Fruit fly (Drosophila melanogaster) whole organism, embryonic: Measurements from ENCODE around the gene CG6094.

Source experiments
- Atf3 ChIP-seq: fragments of 200-800 bp; sonication (Bioruptor generic); optimal IDR thresholded peaks from 3 replicates; lab custom pipeline; 2016; ENCODE audit warnings: missing biosample characterization, missing genetic modification characterization
- BEAF-32 ChIP-seq: fragments of 200-800 bp; sonication (Bioruptor generic); optimal IDR thresholded peaks from 3 replicates; lab custom pipeline; 2017; ENCODE audit warnings: missing biosample characterization, missing genetic modification characterization, mild to moderate bottlenecking, moderate library complexity, missing genetic modification reagents
- Blimp-1 ChIP-seq: fragments of 200-800 bp; sonication (Bioruptor generic); optimal IDR thresholded peaks from 3 replicates; lab custom pipeline; 2018; ENCODE audit warnings: missing biosample characterization, missing genetic modification characterization, mild to moderate bottlenecking, moderate library complexity, missing genetic modification reagents
- C15 ChIP-seq: fragments of 200-800 bp; sonication (Bioruptor generic); IDR thresholded peaks from 3 replicates; pipeline ENCODE4 v1.3.6; 2022; ENCODE audit warnings: missing biosample characterization, missing genetic modification characterization
- CG10147 ChIP-seq: fragments of 200-800 bp; sonication (Bioruptor generic); optimal IDR thresholded peaks from 2 replicates; lab custom pipeline; 2019; ENCODE audit warnings: missing biosample characterization, mild to moderate bottlenecking, missing genetic modification characterization, moderate library complexity
- CG11398 ChIP-seq: fragments of 200-800 bp; sonication (Bioruptor generic); optimal IDR thresholded peaks from 2 replicates; lab custom pipeline; 2016; ENCODE audit warnings: missing biosample characterization, missing genetic modification characterization
- CG11456 ChIP-seq: fragments of 200-800 bp; sonication (Bioruptor generic); IDR thresholded peaks from 3 replicates; pipeline ENCODE4 v1.3.6; 2022; ENCODE audit warnings: missing biosample characterization, missing genetic modification characterization
- CG11696 ChIP-seq: fragments of 200-800 bp; sonication (Bioruptor generic); IDR thresholded peaks from 2 replicates; pipeline ENCODE4 v1.3.6; 2022; ENCODE audit warnings: missing biosample characterization, missing genetic modification characterization
- CG15696 ChIP-seq: fragments of 200-800 bp; sonication (Bioruptor generic); optimal IDR thresholded peaks from 2 replicates; lab custom pipeline; 2019; ENCODE audit warnings: missing biosample characterization, mild to moderate bottlenecking, missing genetic modification characterization, moderate library complexity
- CG1603 ChIP-seq: fragments of 200-800 bp; sonication (Bioruptor generic); optimal IDR thresholded peaks from 2 replicates; lab custom pipeline; 2019; ENCODE audit warnings: missing biosample characterization, mild to moderate bottlenecking, missing genetic modification characterization, moderate library complexity
- CG1647 ChIP-seq: fragments of 200-800 bp; sonication (Bioruptor generic); optimal IDR thresholded peaks from 3 replicates; lab custom pipeline; 2016; ENCODE audit warnings: missing biosample characterization, missing genetic modification characterization
- CG17359 ChIP-seq: fragments of 200-800 bp; sonication (Bioruptor generic); optimal IDR thresholded peaks from 3 replicates; lab custom pipeline; 2018; ENCODE audit warnings: missing biosample characterization, mild to moderate bottlenecking, missing genetic modification characterization, moderate library complexity
- CG2129 ChIP-seq: fragments of 200-800 bp; sonication (Bioruptor generic); IDR thresholded peaks from 2 replicates; pipeline ENCODE4 v1.3.6; 2022; ENCODE audit warnings: missing biosample characterization, missing genetic modification characterization; ENCODE audit not compliant: partially characterized antibody
- CG2199 ChIP-seq: fragments of 200-800 bp; sonication (Bioruptor generic); IDR thresholded peaks from 3 replicates; pipeline ENCODE4 v1.3.6; 2022; ENCODE audit warnings: missing biosample characterization, missing genetic modification characterization
- CG2202 ChIP-seq: fragments of 200-800 bp; sonication (Bioruptor generic); optimal IDR thresholded peaks from 2 replicates; lab custom pipeline; 2018; ENCODE audit warnings: missing biosample characterization, mild to moderate bottlenecking, missing genetic modification characterization
- CG5180 ChIP-seq: fragments of 200-800 bp; sonication (Bioruptor generic); optimal IDR thresholded peaks from 3 replicates; lab custom pipeline; 2017; ENCODE audit warnings: missing biosample characterization, missing genetic modification characterization, mild to moderate bottlenecking, moderate library complexity, missing genetic modification reagents
- CG7556 ChIP-seq: fragments of 200-800 bp; sonication (Bioruptor generic); optimal IDR thresholded peaks from 2 replicates; lab custom pipeline; 2017; ENCODE audit warnings: missing biosample characterization, mild to moderate bottlenecking, missing genetic modification characterization
- CG8359 ChIP-seq: fragments of 200-800 bp; sonication (Bioruptor generic); optimal IDR thresholded peaks from 2 replicates; lab custom pipeline; 2017; ENCODE audit warnings: missing biosample characterization, mild to moderate bottlenecking, missing genetic modification characterization, borderline replicate concordance
- CG9437 ChIP-seq: fragments of 200-800 bp; sonication (Bioruptor generic); optimal IDR thresholded peaks from 2 replicates; lab custom pipeline; 2018; ENCODE audit warnings: missing biosample characterization, mild to moderate bottlenecking, missing genetic modification characterization
- HHEX ChIP-seq: fragments of 200-800 bp; sonication (Bioruptor generic); optimal IDR thresholded peaks from 3 replicates; lab custom pipeline; 2017; ENCODE audit warnings: missing biosample characterization, mild to moderate bottlenecking, missing genetic modification characterization, missing genetic modification reagents
- Lhr ChIP-seq: fragments of 200-800 bp; sonication (Bioruptor generic); optimal IDR thresholded peaks from 3 replicates; lab custom pipeline; 2017; ENCODE audit warnings: mild to moderate bottlenecking, missing biosample characterization, missing genetic modification reagents, missing genetic modification characterization
- MTF-1 ChIP-seq: fragments of 200-800 bp; sonication (Bioruptor generic); optimal IDR thresholded peaks from 2 replicates; lab custom pipeline; 2018; ENCODE audit warnings: missing biosample characterization, mild to moderate bottlenecking, missing genetic modification characterization, borderline replicate concordance
- Med ChIP-seq: fragments of 200-800 bp; sonication (Bioruptor generic); peaks from one replicate; lab custom pipeline; 2016; ENCODE audit warnings: missing biosample characterization, missing genetic modification characterization, mild to moderate bottlenecking, inconsistent platforms, moderate library complexity
- Meics ChIP-seq: fragments of 200-800 bp; sonication (Bioruptor generic); optimal IDR thresholded peaks from 2 replicates; lab custom pipeline; 2017; ENCODE audit warnings: missing biosample characterization, mild to moderate bottlenecking, missing genetic modification characterization
- NFAT ChIP-seq: fragments of 200-800 bp; sonication (Bioruptor generic); IDR thresholded peaks from 2 replicates; pipeline ENCODE4 v1.3.6; 2022; ENCODE audit warnings: missing biosample characterization, missing genetic modification characterization
- Nf-YB ChIP-seq: fragments of 200-800 bp; sonication (Bioruptor generic); optimal IDR thresholded peaks from 3 replicates; lab custom pipeline; 2019; ENCODE audit warnings: missing biosample characterization, mild to moderate bottlenecking, missing genetic modification characterization, moderate library complexity
- Optix ChIP-seq: fragments of 200-800 bp; sonication (Bioruptor generic); IDR thresholded peaks from 3 replicates; pipeline ENCODE4 v1.3.6; 2022; ENCODE audit warnings: missing biosample characterization, missing genetic modification characterization
- Pdp1 ChIP-seq, 2 experiments: fragments of 200-800 bp; sonication (Bioruptor generic); optimal IDR thresholded peaks; 3 replicates each; lab custom pipeline; 2016; ENCODE audit warnings: missing biosample characterization in 2 of 2, missing genetic modification characterization in 2 of 2, mild to moderate bottlenecking in 1 of 2, moderate library complexity in 1 of 2
- Rfx ChIP-seq: fragments of 200-800 bp; sonication (Bioruptor generic); IDR thresholded peaks from 2 replicates; pipeline ENCODE4 v1.3.6; 2022; ENCODE audit warnings: missing biosample characterization, missing genetic modification characterization
- ara ChIP-seq: fragments of 200-800 bp; sonication (Bioruptor generic); IDR thresholded peaks from 2 replicates; pipeline ENCODE4 v1.3.6; 2022; ENCODE audit warnings: missing biosample characterization, missing genetic modification characterization
- ash1 ChIP-seq: fragments of 200-800 bp; sonication (Bioruptor generic); optimal IDR thresholded peaks from 2 replicates; lab custom pipeline; 2018; ENCODE audit warnings: missing biosample characterization, mild to moderate bottlenecking, missing genetic modification characterization
- bsh ChIP-seq, 2 experiments: fragments of 200-800 bp; sonication (Bioruptor generic); optimal IDR thresholded peaks; 2 replicates each; lab custom pipeline; 2017 to 2018; ENCODE audit warnings: mild to moderate bottlenecking in 2 of 2, missing biosample characterization in 2 of 2, missing genetic modification characterization in 2 of 2, moderate library complexity in 1 of 2
- ci ChIP-seq: fragments of 200-800 bp; sonication (Bioruptor generic); IDR thresholded peaks from 3 replicates; pipeline ENCODE4 v1.3.6; 2022; ENCODE audit warnings: missing biosample characterization, missing genetic modification characterization
- crp ChIP-seq, 2 experiments: fragments of 200-800 bp; sonication (Bioruptor generic); optimal IDR thresholded peaks; 2 replicates in 1 of 2; 3 replicates in 1 of 2; lab custom pipeline; 2017; ENCODE audit warnings: missing biosample characterization in 2 of 2, missing genetic modification characterization in 2 of 2, mild to moderate bottlenecking in 1 of 2, moderate library complexity in 1 of 2
- ems ChIP-seq: fragments of 200-800 bp; sonication (Bioruptor generic); optimal IDR thresholded peaks from 3 replicates; lab custom pipeline; 2016; ENCODE audit warnings: missing biosample characterization, missing genetic modification characterization
- fd64A ChIP-seq: fragments of 200-800 bp; sonication (Bioruptor generic); optimal IDR thresholded peaks from 3 replicates; lab custom pipeline; 2018; ENCODE audit warnings: missing biosample characterization, mild to moderate bottlenecking, missing genetic modification characterization
- ftz-f1 ChIP-seq: fragments of 200-800 bp; sonication (Bioruptor generic); optimal IDR thresholded peaks from 2 replicates; lab custom pipeline; 2016; ENCODE audit warnings: missing biosample characterization, missing genetic modification characterization
- gfzf ChIP-seq: fragments of 200-800 bp; sonication (Bioruptor generic); optimal IDR thresholded peaks from 2 replicates; lab custom pipeline; 2016; ENCODE audit warnings: missing biosample characterization, mild to moderate bottlenecking, missing genetic modification characterization, moderate library complexity
- grau ChIP-seq: fragments of 200-800 bp; optimal IDR thresholded peaks from 3 replicates; lab custom pipeline; 2019; ENCODE audit warnings: missing biosample characterization, mild to moderate bottlenecking, missing genetic modification characterization, moderate library complexity
- kah ChIP-seq: fragments of 200-800 bp; sonication (Bioruptor generic); optimal IDR thresholded peaks from 2 replicates; lab custom pipeline; 2018; ENCODE audit warnings: missing biosample characterization, mild to moderate bottlenecking, missing genetic modification characterization
- ken ChIP-seq: fragments of 200-800 bp; sonication (Bioruptor generic); IDR thresholded peaks from 3 replicates; pipeline ENCODE4 v1.3.6; 2022; ENCODE audit warnings: missing biosample characterization, missing genetic modification characterization
- nerfin-1 ChIP-seq: fragments of 200-800 bp; sonication (Bioruptor generic); optimal IDR thresholded peaks from 3 replicates; lab custom pipeline; 2019; ENCODE audit warnings: missing biosample characterization, mild to moderate bottlenecking, missing genetic modification characterization, moderate library complexity
- odd ChIP-seq: fragments of 200-800 bp; sonication (Bioruptor generic); optimal IDR thresholded peaks from 2 replicates; lab custom pipeline; 2017; ENCODE audit warnings: missing biosample characterization, mild to moderate bottlenecking, missing genetic modification characterization
- onecut ChIP-seq: fragments of 200-800 bp; sonication (Bioruptor generic); IDR thresholded peaks from 2 replicates; pipeline ENCODE4 v1.3.6; 2022; ENCODE audit warnings: missing biosample characterization, missing genetic modification characterization
- pfk ChIP-seq: fragments of 200-800 bp; sonication (Bioruptor generic); optimal IDR thresholded peaks from 2 replicates; lab custom pipeline; 2018; ENCODE audit warnings: missing biosample characterization, mild to moderate bottlenecking, missing genetic modification characterization, moderate library complexity
- ttk ChIP-seq: fragments of 200-800 bp; sonication (Bioruptor generic); IDR thresholded peaks from 2 replicates; pipeline ENCODE4 v2.1.2; 2022; ENCODE audit warnings: missing biosample characterization, missing genetic modification characterization
- unc-4 ChIP-seq: fragments of 200-800 bp; sonication (Bioruptor generic); IDR thresholded peaks from 2 replicates; pipeline ENCODE4 v1.3.6; 2022; ENCODE audit warnings: missing biosample characterization, missing genetic modification characterization; ENCODE audit not compliant: partially characterized antibody
- unpg ChIP-seq: fragments of 200-800 bp; sonication (Bioruptor generic); optimal IDR thresholded peaks from 3 replicates; lab custom pipeline; 2018; ENCODE audit warnings: missing biosample characterization, mild to moderate bottlenecking, missing genetic modification characterization, moderate library complexity
- zen2 ChIP-seq: fragments of 200-800 bp; sonication (Bioruptor generic); IDR thresholded peaks from 3 replicates; pipeline ENCODE4 v1.3.6; 2022; ENCODE audit warnings: missing biosample characterization, missing genetic modification characterization; ENCODE audit not compliant: partially characterized antibody

Gene CG6094

dm6 chr2L:10504895-10505294, 2.0 kb upstream of the CG6094 start (continued):
- TF ChIP-seq grau (tag; lab: Kevin White, UChicago): no peak
- TF ChIP-seq CG2202 (tag; lab: Kevin White, UChicago): peak; percentile 69
- TF ChIP-seq crp (GFP tag; optimal IDR thresholded peaks at IDR 0.05; lab: Kevin White, UChicago): no peak
- peak; percentile 81 for TF ChIP-seq CG15696
- peak in 1 of 2 experiments; percentile 56 for TF ChIP-seq Pdp1 (GFP tag; optimal IDR thresholded peaks at IDR 0.05; lab: Kevin White, UChicago)
- TF ChIP-seq CG5180 (GFP tag; lab: Kevin White, UChicago): peak; percentile 3
- no peak for TF ChIP-seq CG7556 (GFP tag; lab: Kevin White, UChicago)
- peak; percentile 71 for TF ChIP-seq CG11696
- TF ChIP-seq CG10147 (GFP tag; lab: Kevin White, UChicago): no peak
- TF ChIP-seq Rfx (GFP tag; lab: Robert Waterston, UW): no peak; the same call in 1 of the 2 replicates
- no peak for TF ChIP-seq unc-4 (GFP tag; lab: Robert Waterston, UW)
- no peak for TF ChIP-seq ftz-f1 (GFP tag; lab: Kevin White, UChicago)
- TF ChIP-seq NFAT (GFP tag; lab: Robert Waterston, UW): no peak
- TF ChIP-seq Lhr (GFP tag; lab: Kevin White, UChicago): no peak
- no peak for TF ChIP-seq Optix (GFP tag; lab: Robert Waterston, UW)
- TF ChIP-seq ash1 (GFP tag; lab: Kevin White, UChicago): no peak
- TF ChIP-seq bsh (GFP tag; optimal IDR thresholded peaks at IDR 0.05; lab: Kevin White, UChicago): peak in 1 of 2 experiments; percentile 41
- TF ChIP-seq Meics: no peak
- no peak for TF ChIP-seq CG9437
- no peak for TF ChIP-seq ttk (GFP tag; lab: Robert Waterston, UW)
- peak; percentile 55 for TF ChIP-seq fd64A (GFP tag; lab: Kevin White, UChicago)
- no peak for TF ChIP-seq CG11456
- no peak for TF ChIP-seq ems (GFP tag; lab: Kevin White, UChicago)
- peak; percentile 65 for TF ChIP-seq MTF-1 (GFP tag; lab: Kevin White, UChicago)
- TF ChIP-seq BEAF-32: no peak
- peak; percentile 36 for TF ChIP-seq Nf-YB (GFP tag; lab: Kevin White, UChicago)
- TF ChIP-seq gfzf (GFP tag; lab: Kevin White, UChicago): no peak
- TF ChIP-seq Blimp-1 (GFP tag; lab: Kevin White, UChicago): peak; percentile 4
- peak; percentile 39 for TF ChIP-seq nerfin-1 (tag; lab: Kevin White, UChicago)
- peak; percentile 24 for TF ChIP-seq pfk (GFP tag; lab: Kevin White, UChicago)
- TF ChIP-seq ken: no peak
- TF ChIP-seq CG1647: peak; percentile 3
- no peak for TF ChIP-seq CG2129 (GFP tag; lab: Robert Waterston, UW)
- TF ChIP-seq ara (GFP tag; lab: Robert Waterston, UW): peak; percentile 27; the same call in 1 of the 2 replicates
- TF ChIP-seq Med (GFP tag; lab: Kevin White, UChicago): peak; percentile 75
- TF ChIP-seq CG11398 (GFP tag; lab: Kevin White, UChicago): no peak
- no peak for TF ChIP-seq CG8359 (GFP tag; lab: Kevin White, UChicago)
- TF ChIP-seq ci: peak; percentile 68; the same call in 2 of the 3 replicates
- peak; percentile 40 for TF ChIP-seq CG1603 (tag; lab: Kevin White, UChicago)
- TF ChIP-seq C15 (GFP tag; lab: Robert Waterston, UW): no peak
- TF ChIP-seq HHEX (GFP tag; lab: Kevin White, UChicago): no peak
- TF ChIP-seq CG17359 (tag; lab: Kevin White, UChicago): no peak
- TF ChIP-seq CG2199: no peak
- TF ChIP-seq kah: no peak
- TF ChIP-seq zen2 (GFP tag; lab: Robert Waterston, UW): no peak
- peak; percentile 8 for TF ChIP-seq Atf3
- TF ChIP-seq odd (GFP tag; lab: Kevin White, UChicago): peak; percentile 29
- TF ChIP-seq unpg (GFP tag; lab: Kevin White, UChicago): peak; percentile 34
- TF ChIP-seq onecut (GFP tag; lab: Robert Waterston, UW): peak; percentile 30; the same call in 1 of the 2 replicates
